Worm (Caenorhabditis elegans) whole organism, midembryonic: ENCODE data around the gene rpn-12.

Experiments
- T22C8.4 ChIP-seq: fragments of 200-800 bp; sonication (Bioruptor generic); IDR thresholded peaks from 2 replicates; pipeline ENCODE4 v1.3.6; 2022; ENCODE audit warnings: missing genetic modification characterization, missing compliant biosample characterization
- cog-1 ChIP-seq: sonication (generic microtip); optimal IDR thresholded peaks from 2 replicates; lab custom pipeline; 2016; ENCODE audit warnings: missing genetic modification characterization, missing compliant biosample characterization
- flt-1 ChIP-seq: fragments of 200-800 bp; sonication (Bioruptor generic); IDR thresholded peaks from 2 replicates; pipeline ENCODE4 v1.3.6; 2022; ENCODE audit warnings: missing genetic modification characterization, missing compliant biosample characterization
- klf-2 ChIP-seq: fragments of 200-800 bp; sonication (Bioruptor generic); conservative IDR thresholded peaks from 2 replicates; pipeline ENCODE4 v1.3.6; 2022; ENCODE audit warnings: missing genetic modification reagents, missing genetic modification characterization, missing compliant biosample characterization
- med-1 ChIP-seq: sonication (generic microtip); optimal IDR thresholded peaks from 2 replicates; lab custom pipeline; 2017; ENCODE audit warnings: missing genetic modification characterization, mild to moderate bottlenecking, missing compliant biosample characterization, antibody characterized with exemption, missing genetic modification reagents; ENCODE audit not compliant: insufficient read depth
- ref-1 ChIP-seq: fragments of 200-800 bp; sonication (Bioruptor generic); conservative IDR thresholded peaks from 2 replicates; pipeline ENCODE4 v1.3.6; 2022; ENCODE audit warnings: missing genetic modification reagents, missing genetic modification characterization, missing compliant biosample characterization
- tab-1 ChIP-seq: fragments of 200-800 bp; sonication (Bioruptor generic); IDR thresholded peaks from 2 replicates; pipeline ENCODE4 v1.3.6; 2022; ENCODE audit warnings: missing genetic modification characterization, missing compliant biosample characterization
- ztf-23 ChIP-seq: fragments of 200-800 bp; sonication (Bioruptor generic); IDR thresholded peaks from 2 replicates; pipeline ENCODE4 v1.3.6; 2022; ENCODE audit warnings: missing genetic modification reagents, missing genetic modification characterization, missing compliant biosample characterization
- ztf-29 ChIP-seq: fragments of 200-800 bp; sonication (Bioruptor generic); IDR thresholded peaks from 2 replicates; pipeline ENCODE4 v1.3.6; 2022; ENCODE audit warnings: missing genetic modification reagents, missing genetic modification characterization, missing compliant biosample characterization

Gene rpn-12

DNA sequence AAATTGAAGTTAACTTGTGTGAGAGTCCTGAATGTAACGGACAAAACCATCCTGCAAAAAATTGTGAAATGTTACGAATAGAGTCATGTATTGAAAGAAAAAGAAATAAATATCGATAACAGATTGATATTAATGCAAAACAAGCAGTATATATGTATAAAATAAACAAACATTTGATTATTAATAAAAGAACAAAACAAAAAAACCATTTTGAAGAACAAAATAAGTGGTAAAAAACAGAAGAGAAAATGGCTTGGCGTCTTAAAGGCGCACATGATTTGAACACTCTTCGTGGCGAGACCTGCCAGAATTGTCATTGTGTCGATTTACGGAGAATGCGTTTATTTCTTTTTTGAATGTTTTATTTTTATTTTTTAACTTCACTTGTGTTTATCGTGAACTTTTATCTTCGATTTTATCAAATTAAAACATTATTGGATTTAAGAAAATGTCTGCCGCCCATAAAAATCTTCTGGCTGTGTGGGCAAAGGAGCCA lies at the start of gene rpn-12, which contains the start of gene rad-23:
Gene rpn-12, plus strand, starts transcription at position 446 of the 496 bp plus-strand sequence.
Gene rad-23, minus strand, starts transcription at position 51 of the 496 bp plus-strand sequence.
- TF ChIP-seq ztf-23 (no peak), med-1 (no peak), T22C8.4 (GFP tag; lab: Robert Waterston, UW) (no peak), klf-2 (GFP tag; lab: Robert Waterston, UW) (no peak), cog-1 (peak; percentile 32), tab-1 (GFP tag; lab: Robert Waterston, UW) (no peak), ref-1 (no peak), flt-1 (GFP tag; lab: Robert Waterston, UW) (no peak)

DNA sequence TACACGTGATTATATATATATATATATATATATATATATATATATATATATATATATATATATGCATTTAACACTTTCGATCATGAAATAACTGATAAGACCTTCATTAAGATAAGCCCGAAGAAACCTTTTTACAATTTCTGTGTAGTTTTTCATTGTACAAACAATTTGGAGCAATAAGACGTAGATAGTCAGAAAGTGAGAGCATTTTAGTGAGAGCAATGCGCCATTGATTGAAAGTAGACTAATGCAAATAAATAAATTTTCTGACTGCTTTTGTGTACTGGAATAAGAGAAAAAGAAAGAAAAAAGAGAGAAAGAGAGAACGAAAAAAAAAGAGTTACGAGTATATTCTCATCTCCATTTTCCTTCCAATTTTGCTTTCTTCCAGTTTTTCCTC lies 48.3 kb upstream of the rpn-12 start:
- TF ChIP-seq tab-1 (GFP tag; lab: Robert Waterston, UW) (no peak), ref-1 (no peak), klf-2 (GFP tag; lab: Robert Waterston, UW) (no peak), ztf-29 (GFP tag; lab: Robert Waterston, UW) (no peak), flt-1 (GFP tag; lab: Robert Waterston, UW) (no peak)

DNA sequence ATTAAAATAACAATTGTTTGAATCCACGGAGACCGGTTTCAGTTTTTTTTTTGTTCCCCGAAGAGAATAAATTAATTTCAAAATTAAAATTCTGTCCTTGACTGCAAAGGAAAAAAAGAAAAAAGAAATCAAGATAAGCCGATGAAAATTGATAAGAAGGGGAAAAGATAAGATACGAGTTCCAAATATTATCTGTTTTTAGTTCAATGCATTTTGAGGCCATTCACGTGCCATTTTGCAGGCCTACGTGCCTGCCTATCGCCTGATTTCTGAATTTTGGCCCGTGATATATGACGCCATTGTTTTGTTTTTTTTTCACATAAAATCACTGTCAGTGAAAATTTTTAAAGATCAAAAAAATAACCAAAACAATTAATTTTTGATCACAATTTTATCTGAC lies 41.5 kb upstream of the rpn-12 start:
- TF ChIP-seq klf-2 (GFP tag; lab: Robert Waterston, UW) (no peak), tab-1 (GFP tag; lab: Robert Waterston, UW) (no peak), ztf-23 (no peak), ztf-29 (GFP tag; lab: Robert Waterston, UW) (no peak), med-1 (no peak), cog-1 (no peak), T22C8.4 (GFP tag; lab: Robert Waterston, UW) (no peak), flt-1 (GFP tag; lab: Robert Waterston, UW) (no peak), ref-1 (no peak)

DNA sequence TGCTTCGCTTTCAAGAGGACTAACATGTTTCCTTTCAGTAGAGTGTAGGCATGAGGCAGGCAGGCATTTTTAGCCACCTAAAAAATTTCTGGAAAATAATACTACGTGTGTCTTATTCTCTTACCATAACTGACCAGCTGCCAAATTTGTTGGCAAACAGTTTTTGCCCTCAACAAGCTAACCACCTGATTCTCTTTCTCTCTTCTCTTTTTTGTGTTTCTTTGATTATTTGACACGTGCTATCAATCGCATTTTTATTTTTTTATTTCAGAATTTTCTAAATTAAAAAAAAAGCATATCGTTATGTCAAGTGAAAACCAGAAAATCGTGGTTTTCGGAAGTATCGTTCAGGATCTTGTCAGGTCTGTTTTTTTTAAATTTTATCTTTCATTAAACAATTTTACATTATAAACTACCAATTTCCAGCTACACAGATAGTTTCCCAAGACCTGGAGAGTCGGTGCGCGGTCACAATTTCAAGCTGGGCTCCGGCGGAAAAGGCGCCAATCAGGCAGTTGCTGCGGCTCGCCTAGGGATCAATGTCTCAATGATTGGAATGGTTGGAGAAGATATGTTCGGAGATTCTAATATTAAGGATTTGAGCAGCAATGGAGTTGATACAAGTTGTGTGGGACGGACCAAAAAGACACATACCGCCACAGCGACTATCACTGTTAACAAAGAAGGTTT lies 40.7 kb upstream of the rpn-12 start, which contains the start of gene F07A11.5:
Gene F07A11.5, plus strand, starts transcription at position 267 of the 690 bp plus-strand sequence.
- TF ChIP-seq T22C8.4 (GFP tag; lab: Robert Waterston, UW) (no peak), med-1 (no peak), tab-1 (GFP tag; lab: Robert Waterston, UW) (no peak), ztf-29 (GFP tag; lab: Robert Waterston, UW) (no peak)

- TF ChIP-seq ref-1: no peak
- no peak for TF ChIP-seq tab-1 (GFP tag; lab: Robert Waterston, UW)
- no peak for TF ChIP-seq T22C8.4 (GFP tag; lab: Robert Waterston, UW)
- TF ChIP-seq ztf-29 (GFP tag; lab: Robert Waterston, UW): no peak
- no peak for TF ChIP-seq cog-1
- no peak for TF ChIP-seq flt-1 (GFP tag; lab: Robert Waterston, UW)
- TF ChIP-seq med-1: no peak
- no peak for TF ChIP-seq ztf-23
- TF ChIP-seq klf-2 (GFP tag; lab: Robert Waterston, UW): no peak
Measured at ce11 chrII:11614103-11614857, 38.6 kb upstream of the rpn-12 start.

- TF ChIP-seq tab-1 (GFP tag; lab: Robert Waterston, UW) (no peak), flt-1 (GFP tag; lab: Robert Waterston, UW) (no peak), cog-1 (no peak), ztf-23 (0 out of 2 replicates have a peak, but pooled peaks have one; percentile 21)
Measured at ce11 chrII:11616333-11616942, 36.5 kb upstream of the rpn-12 start.

ce11 chrII:11617715-11618114 lies 35.2 kb upstream of the rpn-12 start:
- peak; percentile 29; the same call in 1 of the 2 replicates for TF ChIP-seq flt-1 (GFP tag; lab: Robert Waterston, UW)
- no peak for TF ChIP-seq T22C8.4 (GFP tag; lab: Robert Waterston, UW)

ce11 chrII:11619171-11619570 lies 33.8 kb upstream of the rpn-12 start:
- no peak for TF ChIP-seq tab-1 (GFP tag; lab: Robert Waterston, UW)
- TF ChIP-seq cog-1: no peak
- no peak for TF ChIP-seq klf-2 (GFP tag; lab: Robert Waterston, UW)
- no peak for TF ChIP-seq med-1
- no peak for TF ChIP-seq T22C8.4 (GFP tag; lab: Robert Waterston, UW)
- no peak for TF ChIP-seq ztf-23
- TF ChIP-seq ref-1: no peak
- no peak for TF ChIP-seq flt-1 (GFP tag; lab: Robert Waterston, UW)
- TF ChIP-seq ztf-29 (GFP tag; lab: Robert Waterston, UW): no peak

ce11 chrII:11619895-11620439 lies 33.0 kb upstream of the rpn-12 start:
- peak; percentile 33; the same call in 1 of the 2 replicates for TF ChIP-seq flt-1 (GFP tag; lab: Robert Waterston, UW)
- TF ChIP-seq klf-2 (GFP tag; lab: Robert Waterston, UW): no peak
- no peak for TF ChIP-seq T22C8.4 (GFP tag; lab: Robert Waterston, UW)
